Fruit fly (Drosophila melanogaster) whole organism, adult: ENCODE results near the gene CG6652.

Experiments
- pad ChIP-seq: fragments of 200-800 bp; sonication (Bioruptor generic); optimal IDR thresholded peaks from 3 replicates; lab custom pipeline; 2017; ENCODE audit warnings: missing biosample characterization, missing genetic modification characterization, mild to moderate bottlenecking, moderate library complexity, missing genetic modification reagents
- toe ChIP-seq: fragments of 200-800 bp; sonication (Bioruptor generic); optimal IDR thresholded peaks from 2 replicates; lab custom pipeline; 2016; ENCODE audit warnings: missing biosample characterization, missing genetic modification characterization

DNA sequence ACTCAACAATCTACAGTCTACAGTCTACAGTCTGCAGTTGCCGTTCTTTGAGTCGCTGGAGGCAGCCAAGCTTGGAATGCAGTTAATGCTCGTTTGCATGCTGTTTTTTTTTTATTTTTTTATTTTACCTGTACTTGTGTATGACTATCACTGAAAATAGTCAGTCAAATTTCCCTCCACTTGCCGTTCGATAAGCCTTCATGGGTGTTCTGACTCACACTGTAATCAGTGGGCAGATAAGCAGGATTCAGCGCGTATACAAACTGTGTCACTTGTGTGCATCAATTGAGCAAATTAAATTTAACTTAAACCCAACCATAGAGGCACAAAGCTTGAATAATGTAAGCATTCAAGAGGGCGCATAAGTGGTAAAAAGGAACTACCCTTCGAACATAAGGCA, 45.3 kb downstream of the CG6652 start:
- no peak for TF ChIP-seq pad (GFP tag; lab: Kevin White, UChicago)
- no peak for TF ChIP-seq toe (GFP tag; lab: Kevin White, UChicago)
